Worm (Caenorhabditis elegans): ENCODE measurements around the gene C02C6.14.

The C02C6.14 gene

ce11 chrX:15492759-15493158, 44.7 kb upstream of the C02C6.14 start (continued):
- TF ChIP-seq nhr-76 (tag; optimal IDR thresholded peaks at IDR 0.05) (no peak), nhr-77 (tag; optimal IDR thresholded peaks at IDR 0.05) (peak; percentile 13), ets-5 (GFP tag; IDR thresholded peaks at IDR 0.05) (no peak), unc-98 (GFP tag; IDR thresholded peaks at IDR 0.05) (no peak), Y116A8C.19 (tag; optimal IDR thresholded peaks at IDR 0.05; ENCODE audit: borderline replicate concordance) (no peak), xbp-1 (tag; optimal IDR thresholded peaks at IDR 0.05) (peak; percentile 64), ceh-82 (tag; optimal IDR thresholded peaks at IDR 0.05) (peak; percentile 26 to 83 (median 72)), ztf-4 (tag; optimal IDR thresholded peaks at IDR 0.05) (no peak), lin-13 (GFP tag; optimal IDR thresholded peaks at IDR 0.05) (no peak), snpc-4 (tag; optimal IDR thresholded peaks at IDR 0.05) (peak; percentile 57)

ce11 chrX:15493322-15493721, 44.1 kb upstream of the C02C6.14 start, which contains the start of gene gob-1:
Gene gob-1, plus strand, starts transcription at chrX:15493602.
- TF ChIP-seq lir-3 (tag; optimal IDR thresholded peaks at IDR 0.05; ENCODE audit: poor library complexity) (no peak), fkh-10 (GFP tag; optimal IDR thresholded peaks at IDR 0.05) (no peak), snpc-4 (tag; optimal IDR thresholded peaks at IDR 0.05) (no peak), sox-4 (tag; optimal IDR thresholded peaks at IDR 0.05) (no peak), ceh-63 (GFP tag; optimal IDR thresholded peaks at IDR 0.05) (no peak), vab-15 (tag; optimal IDR thresholded peaks at IDR 0.05) (no peak), C34B4.2 (tag; optimal IDR thresholded peaks at IDR 0.05) (no peak), aha-1 (tag; optimal IDR thresholded peaks at IDR 0.05) (no peak)

ce11 chrX:15494154-15494553, 43.3 kb upstream of the C02C6.14 start:
- no peak for TF ChIP-seq unc-62 (GFP tag; optimal IDR thresholded peaks at IDR 0.05)
- TF ChIP-seq elt-2 (tag; optimal IDR thresholded peaks at IDR 0.05): peak; percentile 57
- TF ChIP-seq nhr-47 (tag; optimal IDR thresholded peaks at IDR 0.05): no peak
- TF ChIP-seq efl-1 (optimal IDR thresholded peaks at IDR 0.05): no peak
- TF ChIP-seq efl-1 (GFP tag; optimal IDR thresholded peaks at IDR 0.05 in 1 of 2): peak in 1 of 2 experiments; percentile 92
- TF ChIP-seq Y116A8C.19 (tag; optimal IDR thresholded peaks at IDR 0.05; ENCODE audit: borderline replicate concordance): no peak
- TF ChIP-seq mef-2 (tag; optimal IDR thresholded peaks at IDR 0.05): no peak
- TF ChIP-seq grh-1 (GFP tag; IDR thresholded peaks at IDR 0.05): no peak
- TF ChIP-seq lin-35 (GFP tag; optimal IDR thresholded peaks at IDR 0.05): peak in 1 of 2 experiments; percentile 29
- no peak for TF ChIP-seq lsy-2 (tag; optimal IDR thresholded peaks at IDR 0.05)
- TF ChIP-seq nhr-71 (tag; optimal IDR thresholded peaks at IDR 0.05): peak; percentile 8

ce11 chrX:15496927-15497605, 40.4 kb upstream of the C02C6.14 start, which contains the start of gene suox-1:
Gene suox-1, plus strand, starts transcription at chrX:15497555.
- no peak for TF ChIP-seq egl-27 (tag; optimal IDR thresholded peaks at IDR 0.05)
- TF ChIP-seq mab-9 (GFP tag; IDR thresholded peaks at IDR 0.05): no peak
- no peak for TF ChIP-seq aha-1 (tag; optimal IDR thresholded peaks at IDR 0.05)
- TF ChIP-seq fkh-4 (tag; optimal IDR thresholded peaks at IDR 0.05; ENCODE audit: borderline replicate concordance): no peak
- no peak for TF ChIP-seq pqm-1 (tag; optimal IDR thresholded peaks at IDR 0.05)
- no peak for TF ChIP-seq efl-1 (optimal IDR thresholded peaks at IDR 0.05)
- peak in 1 of 2 experiments; percentile 75 for TF ChIP-seq efl-1 (GFP tag; optimal IDR thresholded peaks at IDR 0.05 in 1 of 2)
- peak; percentile 78 for TF ChIP-seq grh-1 (GFP tag; IDR thresholded peaks at IDR 0.05)
- no peak for TF ChIP-seq mep-1 (tag; optimal IDR thresholded peaks at IDR 0.05)
- TF ChIP-seq nhr-90 (tag; optimal IDR thresholded peaks at IDR 0.05; ENCODE audit: poor library complexity): peak; percentile 47
- no peak for TF ChIP-seq nhr-84 (tag; optimal IDR thresholded peaks at IDR 0.05)
- peak; percentile 68 for TF ChIP-seq lin-14 (GFP tag; optimal IDR thresholded peaks at IDR 0.05)
- TF ChIP-seq sox-4 (tag; optimal IDR thresholded peaks at IDR 0.05): no peak
- peak; percentile 43 for TF ChIP-seq blmp-1 (tag; optimal IDR thresholded peaks at IDR 0.05)
- TF ChIP-seq fkh-8 (tag; optimal IDR thresholded peaks at IDR 0.05): no peak
- peak; percentile 66 for TF ChIP-seq nhr-20 (tag; optimal IDR thresholded peaks at IDR 0.05)
- TF ChIP-seq lin-35 (GFP tag; optimal IDR thresholded peaks at IDR 0.05): peak in 1 of 2 experiments; percentile 57
- no peak for TF ChIP-seq ets-5 (GFP tag; IDR thresholded peaks at IDR 0.05)
- TF ChIP-seq mdl-1 (tag; optimal IDR thresholded peaks at IDR 0.05): peak in 1 of 2 experiments; percentile 61
- no peak for TF ChIP-seq ceh-82 (tag; optimal IDR thresholded peaks at IDR 0.05)
- peak in 1 of 6 experiments; percentile 42 for TF ChIP-seq elt-3 (tag; optimal IDR thresholded peaks at IDR 0.05)
- peak; percentile 4 for TF ChIP-seq nhr-47 (tag; optimal IDR thresholded peaks at IDR 0.05)
- TF ChIP-seq ama-1 (optimal IDR thresholded peaks at IDR 0.05): no peak
- TF ChIP-seq ceh-8 (GFP tag; optimal IDR thresholded peaks at IDR 0.05): no peak
- peak; percentile 53 for TF ChIP-seq nhr-71 (tag; optimal IDR thresholded peaks at IDR 0.05)
- no peak for TF ChIP-seq egl-13 (tag; optimal IDR thresholded peaks at IDR 0.05)
- no peak for TF ChIP-seq zag-1 (tag; optimal IDR thresholded peaks at IDR 0.05)
- no peak for TF ChIP-seq C34B4.2 (tag; optimal IDR thresholded peaks at IDR 0.05)
- TF ChIP-seq snu-23 (GFP tag; optimal IDR thresholded peaks at IDR 0.05): peak; percentile 65
- TF ChIP-seq xbp-1 (tag; optimal IDR thresholded peaks at IDR 0.05): no peak
